Fruit fly (Drosophila melanogaster) whole organism, embryonic: ENCODE measurements around the gene Ir40a.
A peak's percentile ranks its signal among the peaks of the same experiment; 100 is the strongest.

ENCODE experiments used
- Abd-B ChIP-seq: fragments of 200-800 bp; sonication (Bioruptor generic); optimal IDR thresholded peaks from 2 replicates; lab custom pipeline; 2018; ENCODE audit warnings: missing biosample characterization, mild to moderate bottlenecking, missing genetic modification characterization, moderate library complexity
- Awh ChIP-seq: fragments of 200-800 bp; sonication (Bioruptor generic); IDR thresholded peaks from 2 replicates; pipeline ENCODE4, ENCODE4 v1.3.6; 2022; ENCODE audit warnings: missing biosample characterization, missing genetic modification characterization
- Blimp-1 ChIP-seq: fragments of 200-800 bp; sonication (Bioruptor generic); optimal IDR thresholded peaks from 3 replicates; lab custom pipeline; 2018; ENCODE audit warnings: missing biosample characterization, missing genetic modification characterization, mild to moderate bottlenecking, moderate library complexity, missing genetic modification reagents
- BtbVII ChIP-seq: fragments of 200-800 bp; sonication (Bioruptor generic); optimal IDR thresholded peaks from 3 replicates; lab custom pipeline; 2017; ENCODE audit warnings: missing biosample characterization, mild to moderate bottlenecking, missing genetic modification characterization
- CG10543 ChIP-seq: fragments of 200-800 bp; sonication (Bioruptor generic); optimal IDR thresholded peaks from 3 replicates; lab custom pipeline; 2017; ENCODE audit warnings: missing biosample characterization, mild to moderate bottlenecking, missing genetic modification characterization, moderate library complexity
- CG10959 ChIP-seq: fragments of 200-800 bp; sonication (Bioruptor generic); IDR thresholded peaks from 2 replicates; pipeline ENCODE4 v1.3.6; 2022; ENCODE audit warnings: missing biosample characterization, missing genetic modification characterization
- CG13123 ChIP-seq: fragments of 200-800 bp; sonication (Bioruptor generic); optimal IDR thresholded peaks from 2 replicates; lab custom pipeline; 2016; ENCODE audit warnings: missing biosample characterization, missing genetic modification characterization
- CG14710 ChIP-seq: fragments of 200-800 bp; sonication (Bioruptor generic); optimal IDR thresholded peaks from 3 replicates; lab custom pipeline; 2019; ENCODE audit warnings: missing biosample characterization, mild to moderate bottlenecking, missing genetic modification characterization, moderate library complexity
- CG17359 ChIP-seq: fragments of 200-800 bp; sonication (Bioruptor generic); optimal IDR thresholded peaks from 3 replicates; lab custom pipeline; 2018; ENCODE audit warnings: missing biosample characterization, mild to moderate bottlenecking, missing genetic modification characterization, moderate library complexity
- CG1792 ChIP-seq: fragments of 200-800 bp; sonication (Bioruptor generic); optimal IDR thresholded peaks from 2 replicates; lab custom pipeline; 2016; ENCODE audit warnings: missing biosample characterization, missing genetic modification characterization
- CG30020 ChIP-seq: fragments of 200-800 bp; optimal IDR thresholded peaks from 2 replicates; lab custom pipeline; 2019; ENCODE audit warnings: missing biosample characterization, mild to moderate bottlenecking, missing genetic modification characterization, moderate library complexity
- CG32767 ChIP-seq: fragments of 200-800 bp; sonication (Bioruptor generic); IDR thresholded peaks from 2 replicates; pipeline ENCODE4 v1.3.6; 2022; ENCODE audit warnings: missing biosample characterization, missing genetic modification characterization
- CG34224 ChIP-seq: fragments of 200-800 bp; sonication (Bioruptor generic); IDR thresholded peaks from 3 replicates; pipeline ENCODE4 v1.3.6; 2022; ENCODE audit warnings: missing biosample characterization, missing genetic modification characterization; ENCODE audit not compliant: partially characterized antibody
- CG4282 ChIP-seq: fragments of 200-800 bp; sonication (Bioruptor generic); optimal IDR thresholded peaks from 2 replicates; lab custom pipeline; 2016; ENCODE audit warnings: missing biosample characterization, missing genetic modification characterization
- CG4617 ChIP-seq: fragments of 200-800 bp; sonication (Bioruptor generic); optimal IDR thresholded peaks from 3 replicates; lab custom pipeline; 2016; ENCODE audit warnings: missing biosample characterization, missing genetic modification characterization, borderline replicate concordance
- CG5180 ChIP-seq: fragments of 200-800 bp; sonication (Bioruptor generic); optimal IDR thresholded peaks from 3 replicates; lab custom pipeline; 2017; ENCODE audit warnings: missing biosample characterization, missing genetic modification characterization, mild to moderate bottlenecking, moderate library complexity, missing genetic modification reagents
- CG6175 ChIP-seq: fragments of 200-800 bp; sonication (Bioruptor generic); IDR thresholded peaks from 3 replicates; pipeline ENCODE4 v1.3.6; 2022; ENCODE audit warnings: missing biosample characterization, missing genetic modification characterization
- CG6254 ChIP-seq: fragments of 200-800 bp; sonication (Bioruptor generic); optimal IDR thresholded peaks from 3 replicates; lab custom pipeline; 2017; ENCODE audit warnings: mild to moderate bottlenecking, missing biosample characterization, missing genetic modification reagents, missing genetic modification characterization
- CG6813 ChIP-seq: fragments of 200-800 bp; sonication (Bioruptor generic); optimal IDR thresholded peaks from 2 replicates; lab custom pipeline; 2017; ENCODE audit warnings: missing biosample characterization, missing genetic modification characterization, mild to moderate bottlenecking, moderate library complexity, missing genetic modification reagents
- CG7556 ChIP-seq: fragments of 200-800 bp; sonication (Bioruptor generic); optimal IDR thresholded peaks from 2 replicates; lab custom pipeline; 2017; ENCODE audit warnings: missing biosample characterization, mild to moderate bottlenecking, missing genetic modification characterization
- CG7987 ChIP-seq: fragments of 200-800 bp; sonication (Bioruptor generic); optimal IDR thresholded peaks from 2 replicates; lab custom pipeline; 2018; ENCODE audit warnings: missing biosample characterization, mild to moderate bottlenecking, missing genetic modification characterization, moderate library complexity
- CrebB ChIP-seq: fragments of 200-800 bp; sonication (Bioruptor generic); optimal IDR thresholded peaks from 3 replicates; lab custom pipeline; 2018; ENCODE audit warnings: missing biosample characterization, mild to moderate bottlenecking, missing genetic modification characterization
- Dbx ChIP-seq: fragments of 200-800 bp; sonication (Bioruptor generic); IDR thresholded peaks from 3 replicates; pipeline ENCODE4 v1.3.6; 2022; ENCODE audit warnings: missing biosample characterization, missing genetic modification characterization
- Deaf1 ChIP-seq: fragments of 200-800 bp; optimal IDR thresholded peaks from 3 replicates; lab custom pipeline; 2019; ENCODE audit warnings: missing biosample characterization, mild to moderate bottlenecking, missing genetic modification characterization, moderate library complexity
- Fer3 ChIP-seq: fragments of 200-800 bp; sonication (Bioruptor generic); optimal IDR thresholded peaks from 2 replicates; lab custom pipeline; 2018; ENCODE audit warnings: missing biosample characterization, mild to moderate bottlenecking, missing genetic modification characterization, moderate library complexity
- Gsc ChIP-seq: fragments of 200-800 bp; sonication (Bioruptor generic); IDR thresholded peaks from 2 replicates; pipeline ENCODE4 v1.3.6; 2022; ENCODE audit warnings: missing biosample characterization, missing genetic modification characterization
- MTF-1 ChIP-seq: fragments of 200-800 bp; sonication (Bioruptor generic); optimal IDR thresholded peaks from 2 replicates; lab custom pipeline; 2018; ENCODE audit warnings: missing biosample characterization, mild to moderate bottlenecking, missing genetic modification characterization, borderline replicate concordance
- Meics ChIP-seq: fragments of 200-800 bp; sonication (Bioruptor generic); optimal IDR thresholded peaks from 2 replicates; lab custom pipeline; 2017; ENCODE audit warnings: missing biosample characterization, mild to moderate bottlenecking, missing genetic modification characterization
- Sry-β ChIP-seq: fragments of 200-800 bp; sonication (Bioruptor generic); optimal IDR thresholded peaks from 2 replicates; lab custom pipeline; 2018; ENCODE audit warnings: missing biosample characterization, mild to moderate bottlenecking, missing genetic modification characterization, moderate library complexity
- br ChIP-seq: fragments of >200 bp; optimal IDR thresholded peaks from 2 replicates; lab custom pipeline; 2017
- bsh ChIP-seq, 2 experiments: fragments of 200-800 bp; sonication (Bioruptor generic); optimal IDR thresholded peaks; 2 replicates each; lab custom pipeline; 2017 to 2018; ENCODE audit warnings: mild to moderate bottlenecking in 2 of 2, missing biosample characterization in 2 of 2, missing genetic modification characterization in 2 of 2, moderate library complexity in 1 of 2
- cg ChIP-seq: fragments of 200-800 bp; sonication (Bioruptor generic); optimal IDR thresholded peaks from 3 replicates; lab custom pipeline; 2019; ENCODE audit warnings: missing biosample characterization, mild to moderate bottlenecking, missing genetic modification characterization, moderate library complexity
- chinmo ChIP-seq: fragments of 200-800 bp; sonication (Bioruptor generic); IDR thresholded peaks from 4 replicates; pipeline ENCODE4 v1.3.6; 2022; ENCODE audit warnings: missing biosample characterization, missing genetic modification characterization; ENCODE audit not compliant: partially characterized antibody
- exex ChIP-seq: fragments of 200-800 bp; sonication (Bioruptor generic); optimal IDR thresholded peaks from 4 replicates; lab custom pipeline; 2018; ENCODE audit warnings: missing biosample characterization, mild to moderate bottlenecking, missing genetic modification characterization, moderate library complexity
- eyg ChIP-seq: fragments of 200-800 bp; sonication (Bioruptor generic); optimal IDR thresholded peaks from 3 replicates; lab custom pipeline; 2016; ENCODE audit warnings: missing biosample characterization, missing genetic modification characterization
- gce ChIP-seq: fragments of 200-800 bp; sonication (Bioruptor generic); IDR thresholded peaks from 3 replicates; pipeline ENCODE4 v1.3.6; 2022; ENCODE audit warnings: missing biosample characterization, missing genetic modification characterization
- h ChIP-seq: fragments of >200 bp; optimal IDR thresholded peaks from 2 replicates; lab custom pipeline; 2017
- her ChIP-seq: fragments of 200-800 bp; sonication (Bioruptor generic); optimal IDR thresholded peaks from 2 replicates; lab custom pipeline; 2016; ENCODE audit warnings: missing biosample characterization, missing genetic modification characterization
- hkb ChIP-seq, 2 experiments: fragments of 200-800 bp in 1 of 2; fragments of >200 bp in 1 of 2; sonication (Bioruptor generic) in 1 of 2; IDR thresholded peaks in 1 of 2; optimal IDR thresholded peaks in 1 of 2; 2 replicates each; pipeline versions ENCODE4 v1.3.6 to Lab custom; 2017 to 2022; ENCODE audit warnings: missing biosample characterization in 1 of 2, missing genetic modification characterization in 1 of 2
- jumu ChIP-seq: fragments of 200-800 bp; sonication (Bioruptor generic); optimal IDR thresholded peaks from 3 replicates; lab custom pipeline; 2016; ENCODE audit warnings: missing biosample characterization, missing genetic modification characterization
- luna ChIP-seq: fragments of 200-800 bp; sonication (Bioruptor generic); optimal IDR thresholded peaks from 2 replicates; lab custom pipeline; 2016; ENCODE audit warnings: missing biosample characterization, missing genetic modification characterization
- mam ChIP-seq: fragments of 200-800 bp; sonication (Bioruptor generic); optimal IDR thresholded peaks from 3 replicates; lab custom pipeline; 2016; ENCODE audit warnings: missing biosample characterization, missing genetic modification characterization
- otp ChIP-seq: fragments of 200-800 bp; sonication (Bioruptor generic); IDR thresholded peaks from 3 replicates; pipeline ENCODE4, ENCODE4 v1.3.6; 2022; ENCODE audit warnings: missing biosample characterization, missing genetic modification characterization
- prd ChIP-seq, 3 experiments: fragments of >200 bp in 2 of 3; fragments of 200-800 bp in 1 of 3; sonication (Bioruptor generic) in 1 of 3; optimal IDR thresholded peaks in 2 of 3; IDR thresholded peaks in 1 of 3; 2 replicates in 2 of 3; 3 replicates in 1 of 3; pipeline versions ENCODE4 v1.3.6 to Lab custom; 2017 to 2022; ENCODE audit warnings: missing biosample characterization in 1 of 3, missing genetic modification characterization in 1 of 3
- sd ChIP-seq: fragments of 200-800 bp; sonication (Bioruptor generic); optimal IDR thresholded peaks from 3 replicates; lab custom pipeline; 2018; ENCODE audit warnings: missing biosample characterization, mild to moderate bottlenecking, missing genetic modification characterization, moderate library complexity
- sob ChIP-seq: fragments of 200-800 bp; sonication (Bioruptor generic); IDR thresholded peaks from 2 replicates; pipeline ENCODE4 v1.3.6; 2022; ENCODE audit warnings: missing biosample characterization, missing genetic modification characterization
- ssp ChIP-seq: fragments of 200-800 bp; sonication (Bioruptor generic); IDR thresholded peaks from 2 replicates; pipeline ENCODE4 v1.3.6; 2022; ENCODE audit warnings: missing biosample characterization, missing genetic modification characterization
- tap ChIP-seq: fragments of 200-800 bp; optimal IDR thresholded peaks from 3 replicates; lab custom pipeline; 2019; ENCODE audit warnings: missing biosample characterization, mild to moderate bottlenecking, missing genetic modification characterization, moderate library complexity
- tin ChIP-seq: fragments of 200-800 bp; sonication (Bioruptor generic); optimal IDR thresholded peaks from 3 replicates; lab custom pipeline; 2016; ENCODE audit warnings: missing biosample characterization, missing genetic modification characterization

Ir40a gene

dm6 chr2L:22144127-22144526 lies 70.0 kb downstream of the Ir40a start (continued):
- TF ChIP-seq Dbx (GFP tag; lab: Robert Waterston, UW) (no peak), Blimp-1 (GFP tag; lab: Kevin White, UChicago) (peak; percentile 59), CG13123 (GFP tag; lab: Kevin White, UChicago) (no peak), sd (peak; percentile 70), CG10959 (GFP tag; lab: Robert Waterston, UW) (no peak), CG5180 (peak; percentile 51), CG6254 (peak; percentile 58), eyg (GFP tag; lab: Kevin White, UChicago) (no peak), h (no peak), gce (peak; percentile 63; the same call in 1 of the 3 replicates), CG14710 (peak; percentile 61), chinmo (GFP tag; lab: Robert Waterston, UW) (0 out of 4 replicates have a peak, but pooled peaks have one; percentile 32), mam (GFP tag; lab: Kevin White, UChicago) (no peak), CG32767 (GFP tag; lab: Robert Waterston, UW) (peak; percentile 55; the same call in 1 of the 2 replicates), otp (GFP tag; lab: Robert Waterston, UW) (no peak), CG17359 (peak; percentile 67), Meics (GFP tag; lab: Kevin White, UChicago) (no peak), CG34224 (0 out of 3 replicates have a peak, but pooled peaks have one; percentile 13), cg (GFP tag; lab: Kevin White, UChicago) (peak; percentile 56), sob (no peak), Gsc (GFP tag; lab: Robert Waterston, UW) (no peak), MTF-1 (GFP tag; lab: Kevin White, UChicago) (peak; percentile 82), CG6175 (no peak), CrebB (tag; lab: Kevin White, UChicago) (peak; percentile 2), Sry-β (GFP tag; lab: Kevin White, UChicago) (peak; percentile 14), prd (optimal IDR thresholded peaks at IDR 0.05; lab: Kevin White, UChicago) (no peak), prd (GFP tag; IDR thresholded peaks at IDR 0.05; lab: Robert Waterston, UW) (peak; percentile 20; the same call in 1 of the 3 replicates), hkb (optimal IDR thresholded peaks at IDR 0.05; lab: Kevin White, UChicago) (no peak), hkb (GFP tag; IDR thresholded peaks at IDR 0.05; lab: Robert Waterston, UW) (peak; percentile 55), ssp (GFP tag; lab: Robert Waterston, UW) (no peak), CG7556 (GFP tag; lab: Kevin White, UChicago) (no peak), exex (peak; percentile 48), CG4282 (GFP tag; lab: Kevin White, UChicago) (no peak), her (GFP tag; lab: Kevin White, UChicago) (no peak), bsh (GFP tag; optimal IDR thresholded peaks at IDR 0.05; lab: Kevin White, UChicago) (no peak), Deaf1 (peak; percentile 9), CG7987 (GFP tag; lab: Kevin White, UChicago) (peak; percentile 80), tap (tag; lab: Kevin White, UChicago) (peak; percentile 59), luna (no peak), jumu (GFP tag; lab: Kevin White, UChicago) (no peak), CG4617 (no peak), CG10543 (GFP tag; lab: Kevin White, UChicago) (peak; percentile 0), Fer3 (tag; lab: Kevin White, UChicago) (peak; percentile 65), CG30020 (peak; percentile 28), tin (no peak), Awh (GFP tag; lab: Robert Waterston, UW) (peak; percentile 60; the same call in 1 of the 2 replicates), Abd-B (GFP tag; lab: Kevin White, UChicago) (no peak), BtbVII (GFP tag; lab: Kevin White, UChicago) (peak; percentile 45), CG1792 (GFP tag; lab: Kevin White, UChicago) (no peak), br (lab: Kevin White, UChicago) (no peak), CG6813 (GFP tag; lab: Kevin White, UChicago) (peak; percentile 86)
